Worm (Caenorhabditis elegans) whole organism, dauer: Measurements from ENCODE around the gene sipa-1.

Experiments
- unc-62 ChIP-seq: sonication (generic microtip); optimal IDR thresholded peaks from 2 replicates; lab custom pipeline; 2017; ENCODE audit warnings: missing biosample characterization, missing genetic modification reagents, missing genetic modification characterization

Gene sipa-1

DNA sequence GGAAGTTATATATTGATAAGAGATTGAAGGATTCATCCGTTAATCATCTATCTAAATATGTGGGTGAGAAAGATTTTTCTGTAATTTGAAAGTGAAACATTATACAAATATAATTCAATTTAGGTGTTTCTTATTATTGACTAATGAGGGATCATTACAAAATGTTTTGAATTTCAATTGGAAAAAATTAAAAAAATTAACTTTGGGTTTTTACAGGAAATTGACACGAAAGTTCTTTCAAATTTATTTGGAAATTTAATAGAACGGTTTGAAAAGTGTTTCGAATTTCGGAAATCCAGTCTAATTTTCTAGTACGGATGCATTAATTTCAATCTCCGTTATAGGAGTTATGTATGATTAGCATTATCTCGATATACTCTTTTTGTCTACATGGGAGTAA is 16.0 kb upstream of the sipa-1 start:
- TF ChIP-seq unc-62, result no peak

DNA sequence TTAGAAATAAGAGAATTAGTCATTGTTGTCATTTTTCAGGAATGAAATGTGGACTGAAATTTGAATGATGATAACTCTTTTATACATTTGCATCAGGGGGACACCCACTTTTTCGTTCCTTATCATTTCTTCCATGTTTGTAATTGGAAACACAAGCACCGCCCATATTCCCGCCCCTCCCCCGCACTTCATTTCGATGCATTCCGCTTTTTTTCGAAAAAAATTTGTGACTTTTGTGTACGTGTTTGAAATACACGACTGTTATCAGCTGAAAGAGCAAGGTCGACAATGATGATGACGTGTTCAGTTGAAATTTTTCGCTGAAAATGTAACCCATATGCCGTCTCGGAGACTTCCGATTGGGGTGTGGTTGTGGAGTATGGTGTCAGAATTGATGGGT is 13.6 kb upstream of the sipa-1 start, which contains the start of gene zip-10:
zip-10 (minus strand) TSS at position 43 of the 400 bp plus-strand sequence.
- TF ChIP-seq unc-62, result no peak

DNA sequence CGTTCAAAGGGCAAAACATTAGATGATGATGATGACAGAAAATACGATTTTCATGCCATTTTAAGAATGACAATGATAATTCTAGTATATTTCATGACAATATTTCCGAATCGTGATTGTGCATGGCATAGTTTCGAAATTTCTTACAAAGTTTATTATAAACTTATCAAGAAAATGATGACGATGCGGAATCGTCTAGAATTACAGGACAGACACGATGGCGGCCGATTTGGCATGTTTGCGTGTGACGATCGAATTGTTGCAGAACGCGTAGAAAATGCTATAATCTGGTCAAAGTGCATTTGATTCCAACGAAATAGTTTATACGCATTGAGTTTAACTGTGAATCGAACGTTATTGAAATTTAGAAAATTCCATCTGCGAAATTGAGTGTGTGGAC is 12.2 kb upstream of the sipa-1 start:
- TF ChIP-seq unc-62, result no peak

DNA sequence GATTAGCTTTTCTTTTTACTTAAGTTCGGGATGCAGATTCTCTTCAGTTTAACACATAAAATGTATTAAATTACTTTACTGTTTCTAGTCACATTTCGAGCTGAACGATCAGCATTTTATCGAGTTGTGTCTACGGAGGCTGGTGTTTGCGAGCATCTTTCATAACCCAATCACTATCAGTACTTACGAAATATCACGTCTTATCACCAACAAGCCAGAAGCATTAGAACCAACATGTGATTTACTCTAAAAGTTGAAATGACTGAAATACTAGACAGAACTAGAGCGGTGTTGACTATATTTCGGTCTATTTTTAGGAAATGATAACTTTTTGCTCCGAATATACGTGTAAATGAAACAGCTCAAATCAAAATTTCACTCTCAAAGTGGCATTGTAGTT is 11.3 kb upstream of the sipa-1 start:
- no peak for TF ChIP-seq unc-62

DNA sequence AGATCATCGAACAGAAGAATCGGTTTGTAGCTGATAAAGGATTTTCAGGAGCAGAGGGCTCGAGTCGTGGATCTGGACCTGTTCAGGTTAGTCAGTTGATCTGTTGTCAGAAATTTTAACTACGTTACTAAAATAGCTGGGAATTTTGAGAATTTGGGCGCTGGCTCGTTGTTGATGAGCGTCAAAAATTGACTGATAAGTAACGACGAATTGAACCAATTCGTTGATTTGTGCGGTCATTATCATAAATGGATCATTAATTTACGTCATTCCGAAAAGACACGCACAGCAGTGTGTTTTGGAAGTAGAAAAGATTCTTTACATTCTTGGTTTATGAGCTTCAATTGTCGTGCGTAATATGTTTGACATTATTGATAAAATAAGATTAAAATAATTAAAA is 10.7 kb upstream of the sipa-1 start:
- TF ChIP-seq unc-62, result no peak

DNA sequence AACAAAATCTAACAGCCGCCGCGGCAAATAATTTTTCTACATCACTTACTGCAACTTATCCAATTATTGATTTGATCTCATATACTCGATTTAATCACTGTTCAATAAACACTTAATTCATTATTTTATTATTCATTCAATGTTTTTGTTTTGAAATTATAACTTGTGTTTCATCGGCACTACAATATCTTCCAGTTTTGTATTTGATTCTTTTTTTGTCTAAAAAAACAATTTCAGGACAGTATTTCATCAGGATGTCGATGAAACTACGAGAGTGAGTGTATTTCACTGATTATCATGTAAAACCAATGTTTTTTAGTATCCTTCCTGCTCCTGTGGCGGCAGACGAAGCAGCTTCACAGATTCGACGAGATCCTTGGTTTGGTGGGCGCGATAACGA is 8.2 kb upstream of the sipa-1 start, which contains the start of gene skp-1:
skp-1 (plus strand) TSS at position 238 of the 400 bp plus-strand sequence.
- no peak for TF ChIP-seq unc-62

DNA sequence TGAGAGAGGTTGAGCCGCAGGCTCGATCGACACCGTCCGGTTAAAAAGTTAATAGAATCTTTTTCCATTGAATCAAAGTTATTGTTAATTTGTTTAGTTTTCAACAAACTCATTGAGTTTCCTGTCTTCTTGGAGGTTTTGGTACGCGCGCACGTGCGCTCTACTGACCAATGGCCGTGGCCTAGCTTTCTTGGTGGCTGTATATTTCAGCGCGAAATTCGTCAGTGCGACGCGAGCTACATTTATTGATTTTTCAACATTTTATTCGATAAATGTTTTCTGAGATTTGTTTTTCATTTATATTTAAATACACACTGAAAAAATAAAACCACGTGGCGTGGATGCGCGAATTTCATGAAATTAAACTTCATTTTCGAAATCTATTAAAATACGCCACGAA is 7.1 kb upstream of the sipa-1 start, which contains the start of gene bir-1:
bir-1 (plus strand) TSS at position 312 of the 400 bp plus-strand sequence.
- TF ChIP-seq unc-62, result no peak

DNA sequence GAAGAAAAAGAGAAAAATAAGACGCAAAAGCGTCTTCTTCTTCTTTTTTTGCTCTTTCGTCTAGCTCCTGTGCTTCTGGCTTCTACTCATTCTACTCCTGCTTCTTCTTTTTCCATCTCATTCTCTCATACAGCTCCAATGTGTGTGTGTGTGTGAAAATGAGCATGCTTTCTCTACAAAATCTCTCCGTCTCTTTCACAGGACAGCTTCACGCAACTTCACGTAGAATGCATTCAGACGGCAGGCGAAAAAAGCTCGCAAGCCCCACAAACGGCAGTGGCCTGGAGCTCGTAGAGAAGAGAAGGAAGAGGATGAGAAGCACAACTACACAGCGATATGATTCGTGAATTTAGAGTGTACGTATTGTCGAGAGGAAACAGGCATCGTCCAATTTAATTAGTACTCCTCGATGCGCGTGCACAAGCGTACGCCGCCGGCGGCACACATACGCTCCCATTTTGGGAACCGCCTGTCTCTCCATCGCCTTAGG is 4.3 kb upstream of the sipa-1 start:
- no peak for TF ChIP-seq unc-62

DNA sequence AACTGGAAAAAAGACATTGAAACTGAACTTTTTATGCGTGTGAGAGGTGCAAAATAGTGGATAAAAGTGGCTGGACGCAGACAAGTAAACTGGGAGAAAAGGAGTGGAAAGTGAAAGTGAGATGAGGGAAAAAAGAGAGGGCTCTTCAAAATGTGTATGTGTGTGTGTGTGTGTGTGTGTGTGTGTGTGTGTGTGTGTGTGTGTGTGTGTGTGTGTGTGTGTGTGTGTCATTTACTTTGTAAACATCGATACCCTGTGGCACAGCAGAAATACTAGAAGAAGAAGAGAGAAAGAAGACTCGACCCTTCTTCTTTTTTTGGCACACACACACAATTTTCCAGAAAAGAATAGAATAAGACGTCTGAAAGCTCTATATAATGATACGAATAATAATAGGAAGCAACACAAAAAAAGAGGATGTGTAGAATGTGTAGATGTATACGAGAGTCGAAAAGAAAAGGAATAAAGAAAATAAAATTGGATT is 1.6 kb upstream of the sipa-1 start:
- no peak for TF ChIP-seq unc-62

DNA sequence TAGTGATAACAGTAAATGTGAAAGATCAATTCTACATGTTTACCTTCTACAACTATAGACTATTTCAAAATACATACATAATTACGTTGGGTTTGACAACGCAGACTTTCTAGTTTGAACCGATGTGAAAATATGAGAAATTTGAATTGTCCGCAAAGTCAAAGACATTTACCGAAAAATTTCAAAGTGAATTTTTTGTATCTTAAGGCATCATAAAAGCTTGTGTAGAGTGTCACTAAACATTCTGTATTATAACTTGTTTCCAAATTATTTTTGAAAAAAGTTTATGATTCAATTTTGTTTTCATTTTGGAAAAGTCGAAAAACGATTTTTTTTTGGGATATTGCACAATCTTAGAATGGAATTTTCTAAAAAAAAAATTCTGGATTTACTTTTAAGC is 1.5 kb downstream of the sipa-1 start:
- no peak for TF ChIP-seq unc-62

DNA sequence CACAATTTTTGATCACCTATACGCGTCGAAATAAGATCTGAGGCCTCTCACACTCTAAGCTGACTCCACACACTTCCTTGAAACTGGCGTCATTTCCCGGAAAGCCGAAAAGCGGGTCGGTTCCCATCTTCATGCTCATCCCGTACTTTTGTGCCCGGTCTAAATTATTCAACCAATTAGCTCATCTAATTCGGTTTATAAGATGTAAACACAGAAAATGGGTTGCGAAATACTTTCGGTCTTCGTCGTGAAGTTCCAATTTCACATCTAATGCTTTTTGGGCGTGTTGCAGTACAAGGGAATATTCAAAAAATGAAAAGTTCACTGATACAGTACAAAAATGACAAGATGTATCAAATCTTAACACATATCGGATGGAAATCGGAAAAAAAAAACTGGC is 6.0 kb downstream of the sipa-1 start:
- TF ChIP-seq unc-62, result no peak

DNA sequence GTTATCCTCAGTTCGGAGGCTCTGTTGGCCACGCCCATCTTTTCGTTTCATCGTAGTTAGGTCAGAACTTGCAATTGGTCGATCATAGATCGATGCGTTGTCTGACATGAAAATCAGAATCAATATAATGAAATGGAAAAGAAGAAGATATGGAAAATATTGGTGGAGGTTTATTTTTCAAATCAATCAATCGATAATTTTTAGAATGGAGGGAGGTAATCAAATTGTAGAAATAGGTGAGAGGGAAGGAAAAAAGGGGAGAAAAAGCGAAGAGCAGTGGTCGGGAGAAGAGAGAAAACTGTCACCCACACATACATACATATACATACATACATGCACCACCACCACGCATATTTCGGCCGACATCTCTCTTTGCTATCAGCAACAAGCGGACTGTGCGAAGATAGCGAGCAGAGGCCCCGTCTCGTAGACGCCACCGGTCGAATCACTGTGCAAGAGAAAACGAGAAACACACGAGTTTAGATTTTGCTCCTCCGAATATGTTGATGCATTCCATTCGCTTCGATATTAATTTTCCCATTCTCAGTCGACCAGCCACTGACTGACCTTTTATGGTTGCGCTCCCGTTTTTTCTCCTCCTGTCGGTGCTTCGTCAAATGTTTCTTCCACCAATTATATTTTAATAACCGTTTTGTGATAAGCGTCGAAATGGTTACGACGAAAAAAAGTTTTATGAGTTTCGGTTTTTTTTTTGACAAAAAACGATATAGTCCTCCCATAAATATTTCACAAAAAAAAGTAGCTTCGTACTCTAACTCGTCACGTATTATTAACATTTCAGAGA is 7.7 kb downstream of the sipa-1 start, which contains the start of gene F35B12.10:
F35B12.10 (minus strand) TSS at position 51 of the 805 bp plus-strand sequence.
- TF ChIP-seq unc-62, result no peak

DNA sequence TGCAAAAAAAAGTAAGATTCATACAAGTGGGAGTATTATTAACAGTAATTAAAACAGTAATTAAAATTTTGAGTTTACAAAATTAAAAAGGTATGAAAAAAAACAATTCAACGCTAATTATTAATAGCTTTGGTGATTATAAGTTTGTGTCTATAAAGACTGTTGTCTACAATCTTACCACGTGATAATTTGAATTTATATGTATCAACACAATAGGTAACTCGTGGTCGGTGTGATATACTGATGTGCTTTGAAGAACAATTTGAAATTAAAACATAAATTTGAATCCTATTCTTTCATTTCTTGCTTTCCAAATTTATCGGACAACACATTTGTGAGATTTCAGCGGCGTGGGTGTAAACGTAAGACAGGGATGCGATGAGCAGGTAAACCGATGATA is 9.3 kb downstream of the sipa-1 start:
- no peak for TF ChIP-seq unc-62

DNA sequence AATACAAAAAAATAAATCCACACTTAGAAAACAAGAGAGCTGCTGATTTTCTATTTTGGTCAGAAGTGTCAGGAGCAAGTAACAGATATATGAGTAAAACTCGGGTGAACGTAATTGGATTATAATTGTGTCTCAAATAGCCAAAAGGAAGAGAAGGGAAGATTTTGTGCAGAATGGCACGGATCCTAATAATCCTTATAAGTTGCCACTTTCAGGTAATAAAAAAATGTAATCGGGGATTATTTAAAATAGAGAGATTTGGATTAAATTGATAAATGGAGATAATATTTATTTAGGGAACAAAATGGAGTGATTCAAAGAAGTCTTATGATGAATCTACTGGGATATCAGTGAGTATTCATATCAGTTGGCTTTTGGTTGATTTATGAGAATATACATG is 12.1 kb downstream of the sipa-1 start:
- no peak for TF ChIP-seq unc-62

DNA sequence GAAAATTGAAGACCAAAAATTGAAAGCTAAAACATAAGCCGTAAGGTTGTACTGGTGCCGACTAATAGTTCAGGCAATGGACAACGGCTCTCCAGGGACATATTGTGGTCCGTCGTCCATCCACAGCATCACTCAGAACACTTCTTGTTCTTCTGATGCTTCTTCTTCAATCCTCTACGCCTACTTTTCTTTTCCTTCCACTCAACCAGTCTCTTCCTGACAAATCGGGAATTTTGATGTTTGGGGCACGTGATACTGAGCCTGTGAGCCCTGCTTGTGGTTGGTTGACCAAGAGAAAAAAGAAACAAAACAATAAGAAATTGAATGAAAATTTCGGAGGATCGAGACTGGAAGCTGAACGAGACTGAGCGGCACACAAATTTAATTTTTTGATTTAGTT is 15.8 kb downstream of the sipa-1 start:
- no peak for TF ChIP-seq unc-62

DNA sequence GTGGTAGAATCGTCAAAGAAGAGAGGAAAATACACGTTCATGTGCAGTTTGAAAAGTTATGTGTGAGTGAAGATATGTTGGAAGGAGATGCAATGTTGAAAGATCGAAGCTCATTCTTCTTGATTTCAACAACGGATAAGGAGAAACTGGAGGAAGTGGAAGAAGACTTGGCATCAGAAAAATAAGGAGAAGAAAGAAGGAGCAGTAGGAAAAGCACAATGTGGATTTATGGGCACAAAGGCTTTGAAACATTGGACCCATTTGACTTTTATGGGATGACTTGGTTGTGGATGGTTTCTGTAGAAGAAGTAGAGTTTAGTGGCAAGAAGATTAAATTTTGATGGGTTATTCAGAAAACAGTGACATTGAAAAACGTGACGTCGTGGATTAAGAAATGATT is 17.0 kb downstream of the sipa-1 start:
- no peak for TF ChIP-seq unc-62

DNA sequence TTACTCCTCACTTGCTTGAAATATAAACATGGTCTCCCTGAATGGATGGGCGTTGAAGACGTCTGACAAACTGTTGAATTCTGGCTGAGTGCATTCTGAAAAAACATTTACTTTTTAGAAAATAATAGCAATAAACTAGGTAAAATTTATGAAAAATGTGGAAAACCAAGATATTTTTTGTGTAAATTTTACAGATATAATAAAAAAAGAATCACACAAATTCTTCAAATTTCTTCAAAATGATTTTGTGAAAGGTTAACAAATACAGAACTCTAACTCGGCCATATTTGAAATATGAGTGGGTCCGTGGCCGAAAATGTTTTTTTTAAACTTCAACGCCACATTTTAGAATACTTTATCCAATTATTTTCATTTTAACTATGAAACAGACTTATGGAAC is 18.9 kb downstream of the sipa-1 start, which contains the start of gene glb-15:
glb-15 (minus strand) TSS at position 101 of the 400 bp plus-strand sequence.
- no peak for TF ChIP-seq unc-62

DNA sequence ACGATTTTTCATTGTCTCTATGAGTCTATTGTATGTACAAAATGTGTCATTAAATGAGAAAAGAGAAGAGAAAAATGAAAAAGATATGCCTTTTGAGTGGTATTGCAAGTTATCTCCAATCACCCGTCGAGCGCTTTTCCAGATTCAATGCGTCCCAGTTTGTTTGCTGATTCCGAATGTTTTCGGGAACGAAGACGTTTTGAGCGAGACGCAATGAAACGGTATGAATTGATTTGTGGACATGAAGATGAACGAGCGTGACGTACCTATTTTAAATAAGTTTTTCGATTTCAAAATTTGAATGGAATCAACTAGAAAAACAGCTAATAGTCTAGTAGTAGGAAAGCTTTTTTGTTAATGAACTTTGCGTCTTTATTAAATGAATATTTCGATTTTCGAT is 20.3 kb downstream of the sipa-1 start:
- TF ChIP-seq unc-62, result no peak
